Worm (Caenorhabditis elegans) whole organism, young adult: ENCODE results near the gene zig-13.

Experiments used
- ama-1 ChIP-seq, 3 experiments: fragments of 150-350 bp in 1 of 3; sonication (generic microtip) in 2 of 3; optimal IDR thresholded peaks; 2 replicates each; lab custom pipeline; 2014 to 2018; ENCODE audit warnings: missing biosample characterization in 2 of 3, missing genetic modification characterization in 2 of 3, missing genetic modification reagents in 2 of 3
- dpff-1 ChIP-seq: sonication (generic microtip); optimal IDR thresholded peaks from 2 replicates; lab custom pipeline; 2017; ENCODE audit warnings: mild to moderate bottlenecking, missing genetic modification characterization, missing compliant biosample characterization
- him-1 ChIP-seq: sonication (generic microtip); optimal IDR thresholded peaks from 2 replicates; lab custom pipeline; 2016; ENCODE audit warnings: missing genotype, missing genetic modification reagents, missing genetic modification characterization, missing compliant biosample characterization
- hlh-12 ChIP-seq: sonication (generic microtip); optimal IDR thresholded peaks from 2 replicates; lab custom pipeline; 2016; ENCODE audit warnings: missing genetic modification characterization, missing compliant biosample characterization
- lag-1 ChIP-seq: fragments of 200-800 bp; sonication (Bioruptor generic); IDR thresholded peaks from 2 replicates; pipeline ENCODE4 v1.3.6; 2022; ENCODE audit warnings: missing genetic modification reagents, missing genetic modification characterization, missing compliant biosample characterization
- lir-1 ChIP-seq: fragments of 200-800 bp; sonication (Bioruptor generic); conservative IDR thresholded peaks from 2 replicates; pipeline ENCODE4 v1.3.6; 2022; ENCODE audit warnings: missing genetic modification reagents, missing genetic modification characterization, missing compliant biosample characterization
- madf-6 ChIP-seq: fragments of 200-800 bp; sonication (Bioruptor generic); IDR thresholded peaks from 2 replicates; pipeline ENCODE4 v1.3.6; 2022; ENCODE audit warnings: missing genetic modification reagents, missing genetic modification characterization, missing compliant biosample characterization
- mel-28 ChIP-seq: sonication (generic microtip); optimal IDR thresholded peaks from 2 replicates; lab custom pipeline; 2016; ENCODE audit warnings: borderline replicate concordance, mild to moderate bottlenecking, missing genetic modification characterization, missing compliant biosample characterization
- somi-1 ChIP-seq: fragments of 200-800 bp; sonication (Bioruptor generic); optimal IDR thresholded peaks from 2 replicates; lab custom pipeline; 2018; ENCODE audit warnings: mild to moderate bottlenecking, missing genetic modification characterization, missing compliant biosample characterization
- zfh-2 ChIP-seq: fragments of 200-800 bp; sonication (Bioruptor generic); conservative IDR thresholded peaks from 2 replicates; pipeline ENCODE4 v1.3.6; 2022; ENCODE audit warnings: missing genetic modification reagents, missing genetic modification characterization, missing compliant biosample characterization
- zim-3 ChIP-seq: sonication (generic microtip); optimal IDR thresholded peaks from 2 replicates; lab custom pipeline; 2017; ENCODE audit warnings: mild to moderate bottlenecking, missing genetic modification characterization, moderate library complexity, missing compliant biosample characterization

DNA sequence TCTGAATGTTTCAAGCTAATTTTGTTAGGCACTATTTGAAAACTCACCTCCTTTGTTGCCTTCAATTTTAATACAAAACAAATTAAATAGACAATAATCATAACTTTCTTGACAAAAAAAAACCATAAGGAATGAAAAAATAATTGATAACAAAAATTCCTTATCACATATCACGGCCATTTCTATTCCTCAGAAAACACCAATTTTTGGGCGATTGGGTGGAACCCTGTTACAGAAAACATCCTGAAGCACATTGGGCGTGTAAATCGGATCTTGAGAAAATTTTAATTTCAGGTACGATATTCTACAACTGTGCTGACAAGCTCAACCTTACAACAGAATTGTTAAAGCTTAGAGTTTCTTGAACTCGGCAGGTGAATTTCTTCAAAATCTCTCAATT lies 8.2 kb upstream of the zig-13 start, which contains the start of gene F40G9.8:
- no peak for TF ChIP-seq hlh-12 (tag; lab: Kevin White, UChicago)
- TF ChIP-seq madf-6 (GFP tag; lab: Robert Waterston, UW): no peak
- no peak for TF ChIP-seq him-1
- no peak for TF ChIP-seq dpff-1 (tag; lab: Kevin White, UChicago)
- TF ChIP-seq zim-3: no peak
- TF ChIP-seq lir-1 (GFP tag; lab: Robert Waterston, UW): no peak
- TF ChIP-seq ama-1 (optimal IDR thresholded peaks at IDR 0.05; lab: Kevin White, UChicago): no peak
- no peak for TF ChIP-seq ama-1 (GFP tag; optimal IDR thresholded peaks at IDR 0.05; lab: Kevin White, UChicago)
- no peak for TF ChIP-seq zfh-2 (GFP tag; lab: Robert Waterston, UW)
- no peak for TF ChIP-seq somi-1 (GFP tag; lab: Kevin White, UChicago)
- no peak for TF ChIP-seq lag-1 (GFP tag; lab: Robert Waterston, UW)
- no peak for TF ChIP-seq mel-28
